Fruit fly (Drosophila melanogaster): ENCODE data around the gene RnpS1.

The RnpS1 gene

dm6 chr3R:9513052-9513420, 38.8 kb upstream of the RnpS1 start, which contains the start of the genes Ras85D and Rlb1 (continued):
- no peak for TF ChIP-seq CG17612 (GFP tag; IDR thresholded peaks at IDR 0.05)
- TF ChIP-seq pnt (GFP tag; optimal IDR thresholded peaks at IDR 0.05) = peak; percentile 70
- TF ChIP-seq hb (GFP tag; IDR thresholded peaks at IDR 0.05; ENCODE audit: partially characterized antibody) = no peak
- peak; percentile 61 for TF ChIP-seq CG10979 (tag; optimal IDR thresholded peaks at IDR 0.05)
- no peak for TF ChIP-seq CG7745 (tag; optimal IDR thresholded peaks at IDR 0.05)
- no peak for TF ChIP-seq CG43689 (GFP tag; IDR thresholded peaks at IDR 0.05)
- TF ChIP-seq CG9797 (GFP tag; optimal IDR thresholded peaks at IDR 0.05) = peak; percentile 36
- no peak for TF ChIP-seq Hey (tag; optimal IDR thresholded peaks at IDR 0.05)
- TF ChIP-seq CG10147 (GFP tag; optimal IDR thresholded peaks at IDR 0.05) = peak; percentile 70
- no peak for TF ChIP-seq CG34224 (GFP tag; IDR thresholded peaks at IDR 0.05; ENCODE audit: partially characterized antibody)
- TF ChIP-seq H2.0 (GFP tag; IDR thresholded peaks at IDR 0.05) = no peak
- TF ChIP-seq crol (GFP tag; IDR thresholded peaks at IDR 0.05) = no peak
- TF ChIP-seq D19B (GFP tag; optimal IDR thresholded peaks at IDR 0.05) = no peak
- no peak for TF ChIP-seq unc-4 (GFP tag; IDR thresholded peaks at IDR 0.05; ENCODE audit: partially characterized antibody)
- TF ChIP-seq exex (tag; optimal IDR thresholded peaks at IDR 0.05) = peak; percentile 35
- TF ChIP-seq CG11085 (GFP tag; IDR thresholded peaks at IDR 0.05) = no peak
- TF ChIP-seq Sox100B (GFP tag; optimal IDR thresholded peaks at IDR 0.05) = no peak
- TF ChIP-seq Myb (GFP tag; optimal IDR thresholded peaks at IDR 0.05) = peak; percentile 72
- peak; percentile 61 for TF ChIP-seq CG3838 (GFP tag; optimal IDR thresholded peaks at IDR 0.05)
- TF ChIP-seq CG10543 (GFP tag; optimal IDR thresholded peaks at IDR 0.05) = peak; percentile 87
- peak; percentile 64 for TF ChIP-seq CG15269 (tag; optimal IDR thresholded peaks at IDR 0.05)
- TF ChIP-seq tup (GFP tag; optimal IDR thresholded peaks at IDR 0.05) = peak; percentile 16
- TF ChIP-seq CG12744 (GFP tag; optimal IDR thresholded peaks at IDR 0.05) = peak; percentile 23
- peak; percentile 57 for TF ChIP-seq CG18764 (GFP tag; optimal IDR thresholded peaks at IDR 0.05)
- no peak for TF ChIP-seq CG14050 (GFP tag; IDR thresholded peaks at IDR 0.05)
- TF ChIP-seq cad (GFP tag; optimal IDR thresholded peaks at IDR 0.05) = no peak
- TF ChIP-seq kah (GFP tag; optimal IDR thresholded peaks at IDR 0.05) = no peak
- TF ChIP-seq Hmx (GFP tag; optimal IDR thresholded peaks at IDR 0.05) = peak; percentile 47
- no peak for TF ChIP-seq CG6654 (GFP tag; optimal IDR thresholded peaks at IDR 0.05)
- TF ChIP-seq al (GFP tag; IDR thresholded peaks at IDR 0.05) = no peak
- no peak for TF ChIP-seq Atf6 (GFP tag; IDR thresholded peaks at IDR 0.05)
- TF ChIP-seq CG3407 (GFP tag; optimal IDR thresholded peaks at IDR 0.05) = no peak
- peak; percentile 38 for TF ChIP-seq CG11398 (GFP tag; optimal IDR thresholded peaks at IDR 0.05)
- TF ChIP-seq NfI (GFP tag; optimal IDR thresholded peaks at IDR 0.05) = peak; percentile 78
- peak; percentile 77 for TF ChIP-seq CG8944 (GFP tag; optimal IDR thresholded peaks at IDR 0.05)
- TF ChIP-seq Side (GFP tag; optimal IDR thresholded peaks at IDR 0.05) = peak; percentile 78
- TF ChIP-seq Dip2 (GFP tag; IDR thresholded peaks at IDR 0.05) = no peak
- TF ChIP-seq CG8765 (GFP tag; IDR thresholded peaks at IDR 0.05) = no peak
- TF ChIP-seq twi (tag; optimal IDR thresholded peaks at IDR 0.05) = peak; percentile 62
- TF ChIP-seq Rfx (GFP tag; IDR thresholded peaks at IDR 0.05) = no peak
- no peak for TF ChIP-seq Doc3 (GFP tag; IDR thresholded peaks at IDR 0.05; ENCODE audit: partially characterized antibody)
- no peak for TF ChIP-seq salm (tag; optimal IDR thresholded peaks at IDR 0.05)
- TF ChIP-seq Atf-2 (GFP tag; optimal IDR thresholded peaks at IDR 0.05) = peak; percentile 74
- peak; percentile 77 for TF ChIP-seq CG14710 (tag; optimal IDR thresholded peaks at IDR 0.05)
- TF ChIP-seq en (GFP tag; optimal IDR thresholded peaks at IDR 0.05) = peak; percentile 18
- TF ChIP-seq bcd (GFP tag; optimal IDR thresholded peaks at IDR 0.05) = no peak
- TF ChIP-seq CG6175 (GFP tag; IDR thresholded peaks at IDR 0.05) = no peak
- no peak for TF ChIP-seq prd (optimal IDR thresholded peaks at IDR 0.05)
- no peak for TF ChIP-seq prd (GFP tag; IDR thresholded peaks at IDR 0.05)
- no peak for TF ChIP-seq Awh (GFP tag; IDR thresholded peaks at IDR 0.05)
- peak; percentile 80 for TF ChIP-seq CG12391 (tag; optimal IDR thresholded peaks at IDR 0.05)
- peak; percentile 81 for TF ChIP-seq CG13894 (tag; optimal IDR thresholded peaks at IDR 0.05)
